Worm (Caenorhabditis elegans) whole organism, L4 larva: Measurements from ENCODE around the gene nhr-207.

Experiments
- F26F4.8 ChIP-seq: fragments of 200-800 bp; sonication (Bioruptor generic); conservative IDR thresholded peaks from 2 replicates; pipeline ENCODE4 v1.3.6; 2022; ENCODE audit warnings: missing genetic modification characterization, missing compliant biosample characterization
- F44E2.7 ChIP-seq: fragments of 200-800 bp; sonication (Bioruptor generic); IDR thresholded peaks from 2 replicates; pipeline ENCODE4 v2.1.2; 2022; ENCODE audit warnings: missing genetic modification characterization, missing compliant biosample characterization
- F49E8.2 ChIP-seq: sonication (generic microtip); optimal IDR thresholded peaks from 2 replicates; lab custom pipeline; 2016; ENCODE audit warnings: missing compliant biosample characterization, mild to moderate bottlenecking, missing genetic modification characterization, borderline replicate concordance
- R02D3.7 ChIP-seq: fragments of 150-350 bp; sonication (generic microtip); optimal IDR thresholded peaks from 3 replicates; lab custom pipeline; 2014; ENCODE audit warnings: missing biosample characterization, missing genetic modification characterization
- Y105C5A.15 ChIP-seq: fragments of 200-800 bp; sonication (Bioruptor generic); IDR thresholded peaks from 2 replicates; pipeline ENCODE4 v1.3.6; 2022; ENCODE audit warnings: missing genetic modification characterization, missing compliant biosample characterization
- Y5F2A.4 ChIP-seq: fragments of 200-800 bp; sonication (Bioruptor generic); optimal IDR thresholded peaks from 2 replicates; lab custom pipeline; 2018; ENCODE audit warnings: mild to moderate bottlenecking, missing genetic modification characterization, missing compliant biosample characterization
- Y75B8A.6 ChIP-seq: fragments of 200-800 bp; sonication (Bioruptor generic); IDR thresholded peaks from 2 replicates; pipeline ENCODE4 v1.3.6; 2022; ENCODE audit warnings: missing genetic modification reagents, missing genetic modification characterization, missing compliant biosample characterization
- ZK546.5 ChIP-seq, 2 experiments: sonication (generic microtip); optimal IDR thresholded peaks; 2 replicates each; lab custom pipeline; 2017; ENCODE audit warnings: missing biosample characterization in 2 of 2, missing genetic modification characterization in 2 of 2
- arid-1 ChIP-seq: fragments of 200-800 bp; sonication (Bioruptor generic); conservative IDR thresholded peaks from 2 replicates; pipeline ENCODE4 v1.3.6; 2022; ENCODE audit warnings: missing genetic modification reagents, missing genetic modification characterization, missing compliant biosample characterization
- attf-4 ChIP-seq: sonication (generic microtip); optimal IDR thresholded peaks from 3 replicates; lab custom pipeline; 2017; ENCODE audit warnings: missing biosample characterization, missing genetic modification characterization
- ceh-20 ChIP-seq: fragments of 200-800 bp; sonication (Bioruptor generic); IDR thresholded peaks from 2 replicates; pipeline ENCODE4 v1.3.6; 2022; ENCODE audit warnings: missing genetic modification reagents, missing genetic modification characterization, missing compliant biosample characterization
- ceh-28 ChIP-seq: fragments of 150-350 bp; optimal IDR thresholded peaks from 2 replicates; lab custom pipeline; 2014; ENCODE audit warnings: missing biosample characterization, missing genetic modification reagents, missing genetic modification characterization
- ceh-62 ChIP-seq: sonication (generic microtip); optimal IDR thresholded peaks from 2 replicates; lab custom pipeline; 2017; ENCODE audit warnings: missing biosample characterization, missing genetic modification characterization
- ceh-82 ChIP-seq: sonication (generic microtip); optimal IDR thresholded peaks from 2 replicates; lab custom pipeline; 2017; ENCODE audit warnings: missing biosample characterization, missing genetic modification characterization
- ces-1 ChIP-seq: fragments of 150-350 bp; sonication (generic microtip); optimal IDR thresholded peaks from 4 replicates; lab custom pipeline; 2014; ENCODE audit warnings: missing biosample characterization, missing genetic modification reagents, missing genetic modification characterization
- daf-12 ChIP-seq: fragments of 150-350 bp; optimal IDR thresholded peaks from 2 replicates; lab custom pipeline; 2014; ENCODE audit warnings: missing biosample characterization, missing genetic modification reagents, missing genetic modification characterization
- daf-16 ChIP-seq, 3 experiments: sonication (generic microtip); optimal IDR thresholded peaks; 2 replicates each; lab custom pipeline; 2016 to 2017; ENCODE audit warnings: missing genetic modification characterization in 3 of 3, missing genetic modification reagents in 3 of 3, mild to moderate bottlenecking in 2 of 3, missing compliant biosample characterization in 2 of 3, missing biosample characterization in 1 of 3, moderate library complexity in 1 of 3
- daf-8 ChIP-seq: fragments of 200-800 bp; sonication (Bioruptor generic); IDR thresholded peaks from 2 replicates; pipeline ENCODE4 v1.3.6; 2022; ENCODE audit warnings: missing genetic modification characterization, missing compliant biosample characterization
- dmd-6 ChIP-seq: fragments of 200-800 bp; sonication (Bioruptor generic); IDR thresholded peaks from 2 replicates; pipeline ENCODE4 v1.3.6; 2022; ENCODE audit warnings: missing genetic modification reagents, missing genetic modification characterization, missing compliant biosample characterization
- dmd-8 ChIP-seq: fragments of 200-800 bp; sonication (Bioruptor generic); IDR thresholded peaks from 2 replicates; pipeline ENCODE4 v1.3.6; 2022; ENCODE audit warnings: missing genetic modification characterization, missing compliant biosample characterization
- dve-1 ChIP-seq: sonication (generic microtip); optimal IDR thresholded peaks from 2 replicates; lab custom pipeline; 2017; ENCODE audit warnings: antibody characterized with exemption, mild to moderate bottlenecking, missing genetic modification characterization, missing compliant biosample characterization; ENCODE audit not compliant: insufficient read depth
- egl-43 ChIP-seq: fragments of 200-800 bp; sonication (Bioruptor generic); IDR thresholded peaks from 2 replicates; pipeline ENCODE4 v1.3.6; 2022; ENCODE audit warnings: missing genetic modification reagents, missing genetic modification characterization, missing compliant biosample characterization
- hif-1 ChIP-seq, 2 experiments: sonication (generic microtip); optimal IDR thresholded peaks; 2 replicates each; lab custom pipeline; 2016 to 2017; ENCODE audit warnings: missing compliant biosample characterization in 2 of 2, missing genetic modification characterization in 2 of 2, missing genetic modification reagents in 2 of 2, missing genotype in 2 of 2, mild to moderate bottlenecking in 1 of 2
- hlh-11 ChIP-seq: fragments of 200-800 bp; sonication (Bioruptor generic); optimal IDR thresholded peaks from 2 replicates; lab custom pipeline; 2018; ENCODE audit warnings: mild to moderate bottlenecking, missing genetic modification characterization, missing compliant biosample characterization
- lin-38 ChIP-seq: fragments of 200-800 bp; sonication (Bioruptor generic); IDR thresholded peaks from 2 replicates; pipeline ENCODE4 v1.3.6; 2022; ENCODE audit warnings: missing genetic modification reagents, missing genetic modification characterization, missing compliant biosample characterization
- lir-3 ChIP-seq: sonication (generic microtip); optimal IDR thresholded peaks from 2 replicates; lab custom pipeline; 2016; ENCODE audit warnings: mild to moderate bottlenecking, missing genetic modification characterization, missing compliant biosample characterization
- lsy-2 ChIP-seq, 2 experiments: fragments of 150-350 bp in 1 of 2; sonication (generic microtip) in 1 of 2; optimal IDR thresholded peaks; 2 replicates each; lab custom pipeline; 2014 to 2017; ENCODE audit warnings: missing biosample characterization in 2 of 2, missing genetic modification characterization in 2 of 2
- madf-5 ChIP-seq, 2 experiments: fragments of 200-800 bp; sonication (Bioruptor generic); IDR thresholded peaks; 2 replicates each; pipeline ENCODE4 v1.3.6; 2022; ENCODE audit warnings: missing compliant biosample characterization in 2 of 2, missing genetic modification characterization in 2 of 2
- madf-9 ChIP-seq: fragments of 200-800 bp; sonication (Bioruptor generic); conservative IDR thresholded peaks from 2 replicates; pipeline ENCODE4 v1.3.6; 2022; ENCODE audit warnings: missing genetic modification reagents, missing genetic modification characterization, missing compliant biosample characterization
- mdl-1 ChIP-seq, 2 experiments: fragments of 150-350 bp in 1 of 2; sonication (generic microtip) in 1 of 2; optimal IDR thresholded peaks; 2 replicates each; lab custom pipeline; 2014 to 2017; ENCODE audit warnings: missing biosample characterization in 2 of 2, missing genetic modification characterization in 2 of 2
- mep-1 ChIP-seq: fragments of 150-350 bp; sonication (generic microtip); optimal IDR thresholded peaks from 3 replicates; lab custom pipeline; 2014; ENCODE audit warnings: missing biosample characterization, missing genetic modification characterization
- mxl-3 ChIP-seq: fragments of 200-800 bp; sonication (Bioruptor generic); optimal IDR thresholded peaks from 2 replicates; lab custom pipeline; 2018; ENCODE audit warnings: mild to moderate bottlenecking, missing genetic modification characterization, missing compliant biosample characterization
- nhr-10 ChIP-seq: fragments of 150-350 bp; optimal IDR thresholded peaks from 2 replicates; lab custom pipeline; 2014; ENCODE audit warnings: missing biosample characterization, missing genetic modification characterization
- nhr-28 ChIP-seq: fragments of 150-350 bp; optimal IDR thresholded peaks from 2 replicates; lab custom pipeline; 2014; ENCODE audit warnings: missing biosample characterization, missing genetic modification characterization
- nhr-41 ChIP-seq: fragments of 200-800 bp; sonication (Bioruptor generic); IDR thresholded peaks from 2 replicates; pipeline ENCODE4 v1.3.6; 2022; ENCODE audit warnings: missing genetic modification reagents, missing genetic modification characterization, missing compliant biosample characterization
- nhr-77 ChIP-seq: fragments of 150-350 bp; optimal IDR thresholded peaks from 2 replicates; lab custom pipeline; 2014; ENCODE audit warnings: missing biosample characterization, missing genetic modification characterization
- php-3 ChIP-seq: fragments of 200-800 bp; sonication (Bioruptor generic); IDR thresholded peaks from 2 replicates; pipeline ENCODE4 v1.3.6; 2022; ENCODE audit warnings: missing genetic modification reagents, missing genetic modification characterization, missing compliant biosample characterization
- pqm-1 ChIP-seq: sonication (generic microtip); optimal IDR thresholded peaks from 2 replicates; lab custom pipeline; 2017; ENCODE audit warnings: missing biosample characterization, missing genetic modification characterization
- rbr-2 ChIP-seq: sonication (generic microtip); optimal IDR thresholded peaks from 2 replicates; lab custom pipeline; 2016; ENCODE audit warnings: missing genotype, missing genetic modification characterization, missing compliant biosample characterization
- set-16 ChIP-seq: fragments of 200-800 bp; sonication (Bioruptor generic); IDR thresholded peaks from 2 replicates; pipeline ENCODE4 v1.3.6; 2022; ENCODE audit warnings: missing genetic modification reagents, missing genetic modification characterization, missing compliant biosample characterization
- skn-1 ChIP-seq: fragments of 150-350 bp; optimal IDR thresholded peaks from 2 replicates; lab custom pipeline; 2014; ENCODE audit warnings: missing biosample characterization, missing genetic modification characterization
- snpc-1.2 ChIP-seq: fragments of 200-800 bp; sonication (Bioruptor generic); IDR thresholded peaks from 2 replicates; pipeline ENCODE4 v1.3.6; 2022; ENCODE audit warnings: missing genetic modification reagents, missing genetic modification characterization, missing compliant biosample characterization
- unc-39 ChIP-seq: sonication (generic microtip); optimal IDR thresholded peaks from 2 replicates; lab custom pipeline; 2017; ENCODE audit warnings: missing biosample characterization, missing genetic modification characterization
- vab-7 ChIP-seq: fragments of 200-800 bp; sonication (Bioruptor generic); IDR thresholded peaks from 2 replicates; pipeline ENCODE4 v1.3.6; 2022; ENCODE audit warnings: missing genetic modification reagents, missing genetic modification characterization, missing compliant biosample characterization
- zfp-3 ChIP-seq: fragments of 200-800 bp; sonication (Bioruptor generic); conservative IDR thresholded peaks from 2 replicates; pipeline ENCODE4 v1.3.6; 2022; ENCODE audit warnings: missing genetic modification reagents, missing genetic modification characterization, missing compliant biosample characterization
- zip-11 ChIP-seq: fragments of 200-800 bp; sonication (Bioruptor generic); IDR thresholded peaks from 2 replicates; pipeline ENCODE4 v1.3.6; 2022; ENCODE audit warnings: missing genetic modification characterization, missing compliant biosample characterization

The nhr-207 gene

DNA sequence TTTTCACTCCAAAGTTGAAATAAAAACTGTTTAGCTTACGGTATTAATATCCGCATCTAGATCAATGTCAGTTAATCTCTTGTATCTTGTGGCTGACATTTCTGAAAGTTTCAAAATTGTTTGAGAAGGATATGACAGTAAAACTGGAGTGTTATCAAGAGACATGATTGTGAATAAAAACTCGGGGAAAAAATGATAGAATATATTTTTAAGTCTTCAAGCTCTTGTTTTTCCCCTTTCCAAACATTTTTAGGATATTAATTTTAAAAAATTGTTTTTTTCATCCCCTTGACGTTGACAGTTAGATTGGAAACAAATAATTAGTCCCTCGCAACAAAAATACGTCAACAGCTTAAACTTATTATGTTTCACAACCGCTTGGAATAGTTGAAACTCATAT, 21.1 kb upstream of the nhr-207 start, which contains the start of gene R07B7.6:
Gene R07B7.6 (minus strand): TSS at position 101 of the 400 bp plus-strand sequence.
- TF ChIP-seq arid-1 (GFP tag; lab: Robert Waterston, UW) (no peak), zfp-3 (GFP tag; lab: Robert Waterston, UW) (no peak), R02D3.7 (tag; lab: Kevin White, UChicago) (no peak), nhr-77 (tag; lab: Kevin White, UChicago) (no peak), pqm-1 (tag; lab: Kevin White, UChicago) (no peak), hif-1 (tag; optimal IDR thresholded peaks at IDR 0.05; lab: Kevin White, UChicago) (no peak), attf-4 (tag; lab: Kevin White, UChicago) (no peak), unc-39 (no peak), lin-38 (no peak), ZK546.5 (tag; optimal IDR thresholded peaks at IDR 0.05; lab: Kevin White, UChicago) (no peak)

DNA sequence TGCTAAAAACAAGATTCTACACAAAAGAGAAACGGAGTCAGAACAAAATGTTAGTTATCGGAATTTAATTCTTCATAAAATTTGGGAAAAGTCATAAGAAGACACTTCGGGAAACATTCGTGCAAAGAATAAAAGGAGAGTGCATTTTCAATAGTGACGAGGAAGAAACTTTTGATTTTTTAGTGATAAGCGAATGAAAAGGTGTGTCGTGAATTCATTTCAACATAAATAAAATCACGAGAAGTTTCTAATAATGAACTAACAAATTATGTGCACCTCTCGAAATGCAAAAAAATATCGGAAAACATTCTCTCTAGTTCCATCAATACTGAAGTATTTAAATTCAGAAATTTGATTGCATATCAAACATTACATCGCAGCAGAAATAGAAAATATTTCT, 20.0 kb upstream of the nhr-207 start:
- TF ChIP-seq Y105C5A.15 (GFP tag; lab: Robert Waterston, UW) = no peak
- TF ChIP-seq nhr-28 = peak; percentile 67
- no peak for TF ChIP-seq skn-1
- TF ChIP-seq mdl-1 (tag; optimal IDR thresholded peaks at IDR 0.05; lab: Kevin White, UChicago) = no peak
- TF ChIP-seq ceh-82 (tag; lab: Kevin White, UChicago) = no peak
- TF ChIP-seq dmd-6 = peak; percentile 51
- peak; percentile 41 for TF ChIP-seq nhr-77 (tag; lab: Kevin White, UChicago)
- no peak for TF ChIP-seq daf-16 (GFP tag; optimal IDR thresholded peaks at IDR 0.05; lab: Kevin White, UChicago)
- peak; percentile 73 for TF ChIP-seq daf-16 (tag; optimal IDR thresholded peaks at IDR 0.05; lab: Kevin White, UChicago)
- TF ChIP-seq pqm-1 (tag; lab: Kevin White, UChicago) = peak; percentile 60
- no peak for TF ChIP-seq F44E2.7 (GFP tag; lab: Robert Waterston, UW)
- no peak for TF ChIP-seq madf-9
- TF ChIP-seq php-3 (GFP tag; lab: Robert Waterston, UW) = no peak
- TF ChIP-seq dve-1 = peak; percentile 26
- TF ChIP-seq attf-4 (tag; lab: Kevin White, UChicago) = no peak

DNA sequence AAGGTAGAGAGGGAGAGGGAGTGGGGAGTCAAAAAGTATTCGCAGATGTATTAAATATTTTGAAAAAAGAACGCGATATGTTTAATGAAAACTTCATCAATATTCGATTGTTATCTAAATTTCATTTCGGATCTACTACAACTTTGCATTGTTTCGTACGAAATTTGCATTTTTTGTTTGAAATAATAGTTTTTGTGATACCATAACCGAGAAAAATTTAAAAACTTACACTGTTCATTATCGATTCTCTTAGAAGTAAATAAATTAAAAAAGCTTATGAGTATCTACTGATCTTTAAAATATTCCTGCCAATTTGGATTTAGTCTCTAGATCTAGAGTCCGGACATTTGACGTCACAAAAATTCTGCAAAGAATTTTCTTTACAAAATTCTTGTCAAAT, 15.7 kb upstream of the nhr-207 start, which contains the start of gene R07B7.9:
Gene R07B7.9 (minus strand): TSS at position 101 of the 400 bp plus-strand sequence.
- TF ChIP-seq egl-43 (GFP tag; lab: Robert Waterston, UW) (no peak), zip-11 (no peak), set-16 (GFP tag; lab: Robert Waterston, UW) (no peak), lsy-2 (tag; optimal IDR thresholded peaks at IDR 0.05; lab: Kevin White, UChicago) (no peak), nhr-10 (tag; lab: Kevin White, UChicago) (no peak), pqm-1 (tag; lab: Kevin White, UChicago) (no peak), vab-7 (GFP tag; lab: Robert Waterston, UW) (no peak), mxl-3 (GFP tag; lab: Kevin White, UChicago) (no peak), ceh-28 (no peak), snpc-1.2 (GFP tag; lab: Robert Waterston, UW) (no peak), Y75B8A.6 (no peak), dmd-8 (no peak), ces-1 (GFP tag; lab: Kevin White, UChicago) (no peak), lir-3 (no peak), daf-12 (tag; lab: Kevin White, UChicago) (no peak), madf-9 (no peak)

DNA sequence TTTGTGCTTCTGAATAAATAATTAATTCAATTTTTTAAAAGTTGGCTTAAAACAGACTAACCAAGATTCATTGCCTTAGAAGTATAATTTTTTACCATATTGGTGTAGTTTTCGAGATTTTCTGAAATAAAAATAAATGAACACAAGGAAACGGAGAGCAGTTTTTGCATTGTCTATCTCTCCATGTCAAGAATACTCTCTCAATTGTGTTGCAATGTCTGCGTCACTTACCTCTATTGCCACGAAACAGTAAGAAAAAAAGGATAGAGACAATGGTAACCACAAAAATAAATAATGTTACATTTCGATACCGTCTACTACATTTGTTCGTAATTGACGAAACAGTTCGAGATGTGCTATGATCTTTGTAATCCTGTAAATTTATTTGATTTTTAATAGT, 13.0 kb upstream of the nhr-207 start, which contains the start of gene R07B7.10:
Gene R07B7.10 (plus strand): TSS at position 285 of the 400 bp plus-strand sequence.
- TF ChIP-seq madf-5 (GFP tag; IDR thresholded peaks at IDR 0.05; lab: Robert Waterston, UW) (no peak), ceh-62 (tag; lab: Kevin White, UChicago) (no peak), ceh-20 (GFP tag; lab: Robert Waterston, UW) (no peak), dve-1 (peak; percentile 14), pqm-1 (tag; lab: Kevin White, UChicago) (no peak), daf-8 (no peak), nhr-41 (no peak), F49E8.2 (tag; lab: Kevin White, UChicago) (no peak), hlh-11 (no peak), mep-1 (no peak), rbr-2 (tag; lab: Kevin White, UChicago) (no peak), Y5F2A.4 (GFP tag; lab: Kevin White, UChicago) (no peak), nhr-28 (peak; percentile 18), F26F4.8 (GFP tag; lab: Robert Waterston, UW) (no peak)
- TF ChIP-seq, all 104 proteins: peak for 2
